Worm (Caenorhabditis elegans): ENCODE measurements around the gene F41F3.8.

The F41F3.8 gene

ce11 chrV:4698675-4699074, 50.0 kb downstream of the F41F3.8 start:
- no peak for TF ChIP-seq aly-2 (tag; optimal IDR thresholded peaks at IDR 0.05)
- TF ChIP-seq nhr-10 (tag; optimal IDR thresholded peaks at IDR 0.05): no peak
- TF ChIP-seq ztf-4 (tag; optimal IDR thresholded peaks at IDR 0.05): no peak
- TF ChIP-seq mdl-1 (tag; optimal IDR thresholded peaks at IDR 0.05): no peak
- TF ChIP-seq R02D3.7 (tag; optimal IDR thresholded peaks at IDR 0.05): no peak
- no peak for TF ChIP-seq egl-27 (tag; optimal IDR thresholded peaks at IDR 0.05)
- no peak for TF ChIP-seq lin-11 (tag; optimal IDR thresholded peaks at IDR 0.05)
- no peak for TF ChIP-seq elt-1 (tag; optimal IDR thresholded peaks at IDR 0.05)
- no peak for TF ChIP-seq C34F6.9 (tag; optimal IDR thresholded peaks at IDR 0.05)
- no peak for TF ChIP-seq Y55F3AM.14 (GFP tag; optimal IDR thresholded peaks at IDR 0.05)
- no peak for TF ChIP-seq peb-1 (tag; optimal IDR thresholded peaks at IDR 0.05)
- no peak for TF ChIP-seq unc-39 (tag; optimal IDR thresholded peaks at IDR 0.05)
- TF ChIP-seq nhr-11 (tag; optimal IDR thresholded peaks at IDR 0.05): no peak
- TF ChIP-seq mbf-1 (tag; optimal IDR thresholded peaks at IDR 0.05): no peak
- TF ChIP-seq alr-1 (tag; optimal IDR thresholded peaks at IDR 0.05): no peak

- TF ChIP-seq egl-27 (tag; optimal IDR thresholded peaks at IDR 0.05) (no peak), sma-3 (GFP tag; optimal IDR thresholded peaks at IDR 0.05) (no peak), ceh-16 (tag; optimal IDR thresholded peaks at IDR 0.05) (no peak), fos-1 (tag; optimal IDR thresholded peaks at IDR 0.05) (no peak), ceh-82 (tag; optimal IDR thresholded peaks at IDR 0.05) (no peak), nhr-77 (tag; optimal IDR thresholded peaks at IDR 0.05) (no peak), gmeb-1 (tag; optimal IDR thresholded peaks at IDR 0.05) (no peak), alr-1 (tag; optimal IDR thresholded peaks at IDR 0.05) (no peak), nhr-10 (tag; optimal IDR thresholded peaks at IDR 0.05) (no peak), ZK546.5 (tag; optimal IDR thresholded peaks at IDR 0.05) (no peak), dmd-4 (tag; optimal IDR thresholded peaks at IDR 0.05) (no peak), ama-1 (optimal IDR thresholded peaks at IDR 0.05) (no peak), nhr-12 (tag; optimal IDR thresholded peaks at IDR 0.05) (no peak), mdl-1 (tag; optimal IDR thresholded peaks at IDR 0.05) (no peak)
These were observed 51.6 kb downstream of the F41F3.8 start, which contains the start of gene ZC266.1 for ce11 chrV:4700189-4700588. Gene ZC266.1, minus strand, starts transcription at chrV:4700289.
